Worm (Caenorhabditis elegans): Measurements from ENCODE around the gene ccdc-47.

ccdc-47 gene

DNA sequence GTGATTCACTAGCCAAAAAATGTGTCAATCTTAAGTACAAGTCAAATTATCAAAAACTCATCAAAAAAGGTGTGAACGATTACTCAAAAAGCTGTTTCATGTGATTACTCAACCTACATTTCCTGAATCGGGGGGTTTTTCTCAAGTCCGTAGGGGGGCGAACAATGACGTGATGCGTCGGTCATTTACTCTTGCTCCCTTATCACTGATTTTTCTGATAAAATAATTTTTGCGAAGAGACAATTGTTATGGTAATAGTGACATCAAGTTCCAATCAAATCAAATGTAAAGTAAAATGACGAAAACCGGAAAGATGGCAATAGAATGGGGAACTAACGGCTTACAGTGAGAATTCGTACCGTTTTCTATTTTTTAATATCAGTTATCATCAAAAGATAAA lies 22.8 kb upstream of the ccdc-47 start:
- no peak for TF ChIP-seq unc-62 (GFP tag; optimal IDR thresholded peaks at IDR 0.05)

DNA sequence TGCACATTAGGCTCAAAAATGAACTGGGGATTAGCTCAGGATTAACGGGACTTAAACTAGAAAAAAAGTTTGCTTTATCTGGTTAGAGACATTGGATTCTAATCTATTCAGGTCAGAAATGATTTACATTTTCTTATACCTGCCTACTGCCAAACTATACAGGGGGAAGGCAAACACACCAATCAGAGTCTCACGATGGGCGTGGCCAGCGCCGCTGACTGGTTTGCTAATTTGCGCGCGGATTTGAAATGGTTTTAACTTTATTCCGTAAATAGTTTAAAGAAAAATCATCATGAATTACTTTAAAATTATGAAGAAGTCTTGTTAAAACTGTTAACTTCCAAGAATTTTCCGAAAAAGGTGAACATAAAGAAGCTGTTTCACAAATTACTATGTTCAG lies 18.4 kb upstream of the ccdc-47 start:
- TF ChIP-seq unc-62 (GFP tag; optimal IDR thresholded peaks at IDR 0.05), result no peak

DNA sequence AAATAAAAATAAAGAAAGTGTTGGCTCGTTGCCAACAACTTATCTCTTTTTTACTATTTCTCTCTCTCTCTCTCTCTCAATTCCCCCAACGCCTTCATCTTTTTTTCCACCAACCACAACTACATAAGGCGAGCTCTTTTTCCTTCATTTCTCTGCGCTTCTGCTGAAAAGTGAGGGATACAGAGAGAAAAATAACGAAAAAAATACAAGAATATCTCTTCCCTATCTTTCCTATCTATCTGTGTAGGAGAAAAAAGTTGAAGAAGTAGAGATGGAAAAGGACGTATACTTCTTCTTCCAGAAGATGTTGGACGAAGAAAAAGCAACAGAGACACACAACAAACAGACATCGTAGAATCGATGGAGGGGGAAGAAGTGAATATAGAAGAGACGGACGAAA lies 17.9 kb upstream of the ccdc-47 start:
- no peak for TF ChIP-seq unc-62 (GFP tag; optimal IDR thresholded peaks at IDR 0.05)

DNA sequence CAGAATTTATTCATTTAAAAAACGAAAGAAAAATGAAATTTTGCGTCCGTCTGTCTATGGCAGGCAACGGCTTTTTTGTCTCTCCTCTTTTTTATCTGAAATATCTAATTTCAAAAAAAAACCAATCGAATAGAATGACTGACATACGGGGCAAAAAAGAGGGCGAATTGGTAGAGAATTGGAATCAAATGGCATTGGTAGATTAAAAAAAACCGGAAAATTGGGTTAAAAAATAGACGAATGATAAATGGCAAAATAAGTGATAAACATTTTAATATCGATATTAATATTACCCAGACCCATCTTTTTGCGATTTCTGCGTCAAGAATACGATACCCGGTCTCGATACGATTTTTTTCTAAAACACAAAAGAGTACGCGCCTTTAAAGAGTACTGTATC lies 15.2 kb upstream of the ccdc-47 start, which contains the start of gene tir-1:
Gene tir-1, minus strand, starts transcription at position 101 of the 400 bp plus-strand sequence.
- TF ChIP-seq unc-62 (GFP tag; optimal IDR thresholded peaks at IDR 0.05), result no peak

ce11 chrIII:3902588-3903325 lies 14.0 kb upstream of the ccdc-47 start:
- TF ChIP-seq unc-62 (GFP tag; optimal IDR thresholded peaks at IDR 0.05), result no peak

- TF ChIP-seq unc-62 (GFP tag; optimal IDR thresholded peaks at IDR 0.05), result no peak
These were observed 10.3 kb upstream of the ccdc-47 start for ce11 chrIII:3906481-3906880.

- no peak for TF ChIP-seq unc-62 (GFP tag; optimal IDR thresholded peaks at IDR 0.05)
These were observed 9.2 kb upstream of the ccdc-47 start, which contains the start of gene mmcm-1 for ce11 chrIII:3907587-3907986. TSS of gene mmcm-1 (minus strand) at chrIII:3907687.

DNA sequence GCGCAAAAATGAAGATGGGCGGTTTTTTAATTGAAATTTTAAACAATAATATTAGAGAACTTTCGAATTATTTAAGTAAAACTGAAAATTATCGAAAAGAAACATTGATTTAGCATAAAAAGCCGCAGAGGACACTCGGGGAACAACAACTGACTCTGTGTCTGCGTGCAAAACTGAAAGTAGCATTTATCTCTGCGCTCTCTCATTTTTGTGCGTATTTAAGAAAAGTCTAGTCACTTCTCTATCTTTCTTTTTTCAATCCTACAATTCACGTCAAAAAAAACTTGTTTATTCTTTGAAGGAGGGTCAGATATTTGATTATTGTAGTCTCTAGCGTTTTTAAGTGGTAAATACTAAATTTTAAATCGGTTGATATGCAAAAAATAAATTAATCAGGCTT lies 8.6 kb upstream of the ccdc-47 start:
- no peak for TF ChIP-seq unc-62 (GFP tag; optimal IDR thresholded peaks at IDR 0.05)

DNA sequence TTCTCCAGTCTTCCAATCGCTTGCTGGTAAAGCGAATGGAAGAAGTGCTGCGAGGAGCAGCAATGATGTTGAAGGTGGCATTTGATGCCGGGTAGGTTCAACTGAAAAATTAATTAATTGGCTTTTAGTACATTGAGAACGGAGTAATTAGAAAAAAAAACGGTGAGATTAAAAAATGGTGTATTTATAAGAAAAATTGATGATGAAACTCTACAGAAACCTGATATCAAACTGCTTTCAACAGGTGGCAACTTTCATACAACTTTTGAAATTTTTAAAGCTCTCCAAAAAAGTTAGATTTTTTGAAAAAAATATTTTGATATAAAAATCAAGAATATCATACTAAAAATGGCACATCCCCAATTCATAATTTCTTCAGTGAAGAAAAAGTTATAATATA lies 2.7 kb upstream of the ccdc-47 start, which contains the start of gene pat-3:
Gene pat-3, minus strand, starts transcription at position 101 of the 400 bp plus-strand sequence.
- no peak for TF ChIP-seq unc-62 (GFP tag; optimal IDR thresholded peaks at IDR 0.05)

DNA sequence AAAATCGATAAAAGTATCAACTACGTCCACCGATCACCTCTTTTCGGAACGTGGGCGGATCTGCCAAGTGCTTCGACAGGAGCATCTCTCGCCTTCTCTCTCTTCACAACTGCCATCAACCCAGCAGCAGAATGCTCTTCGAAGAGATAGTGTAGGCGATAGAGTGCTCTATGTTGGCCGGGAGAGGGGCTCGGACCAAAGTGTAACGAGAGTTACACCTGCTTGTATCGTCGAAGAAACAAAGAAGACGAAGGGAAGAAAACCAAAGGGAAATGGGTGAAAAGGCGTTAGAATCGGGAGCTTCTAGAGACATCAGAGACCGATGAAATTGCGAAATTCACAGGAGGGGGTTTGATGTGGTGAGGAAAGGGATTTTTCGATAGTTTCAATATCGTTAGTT lies 1.9 kb upstream of the ccdc-47 start:
- TF ChIP-seq unc-62 (GFP tag; optimal IDR thresholded peaks at IDR 0.05), result no peak

- no peak for TF ChIP-seq unc-62 (GFP tag; optimal IDR thresholded peaks at IDR 0.05)
These were observed 1.1 kb upstream of the ccdc-47 start for ce11 chrIII:3915705-3916104.

- TF ChIP-seq unc-62 (GFP tag; optimal IDR thresholded peaks at IDR 0.05), result no peak
These were observed 1.8 kb downstream of the ccdc-47 start, which contains the start of gene ZK1058.3 for ce11 chrIII:3918569-3918968. TSS of gene ZK1058.3 (plus strand) at chrIII:3918869.

ce11 chrIII:3921646-3922328 lies 5.0 kb downstream of the ccdc-47 start, which contains the start of the genes metl-6 and nit-1:
TSS of gene metl-6 (minus strand) at chrIII:3921711.
TSS of gene nit-1 (plus strand) at chrIII:3922207.
- no peak for TF ChIP-seq unc-62 (GFP tag; optimal IDR thresholded peaks at IDR 0.05)

DNA sequence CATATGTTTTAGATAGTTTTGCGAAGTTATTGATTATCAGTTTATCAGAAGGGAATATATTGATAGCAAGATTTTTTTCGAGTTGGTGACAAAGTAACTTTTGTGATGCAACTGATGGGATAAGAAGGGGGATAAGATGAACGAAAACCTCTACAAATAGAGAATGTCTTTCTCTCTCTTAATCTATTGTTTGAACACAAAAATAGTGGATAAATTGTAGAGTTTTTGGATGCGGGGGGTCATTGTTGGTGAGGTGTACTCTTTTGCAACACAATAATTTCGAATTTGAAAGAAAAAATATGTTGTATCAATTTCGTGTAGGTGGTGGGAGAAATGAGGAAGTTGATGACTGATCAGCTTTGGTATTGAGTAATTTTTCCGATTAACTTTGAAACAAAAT lies 9.3 kb downstream of the ccdc-47 start, which contains the start of gene ZK1058.9:
Gene ZK1058.9, minus strand, starts transcription at position 101 of the 400 bp plus-strand sequence.
- TF ChIP-seq unc-62 (GFP tag; optimal IDR thresholded peaks at IDR 0.05), result no peak

- no peak for TF ChIP-seq unc-62 (GFP tag; optimal IDR thresholded peaks at IDR 0.05)
These were observed 10.0 kb downstream of the ccdc-47 start for ce11 chrIII:3926801-3927200.

ce11 chrIII:3927450-3927849 lies 10.7 kb downstream of the ccdc-47 start:
- TF ChIP-seq unc-62 (GFP tag; optimal IDR thresholded peaks at IDR 0.05), result no peak

DNA sequence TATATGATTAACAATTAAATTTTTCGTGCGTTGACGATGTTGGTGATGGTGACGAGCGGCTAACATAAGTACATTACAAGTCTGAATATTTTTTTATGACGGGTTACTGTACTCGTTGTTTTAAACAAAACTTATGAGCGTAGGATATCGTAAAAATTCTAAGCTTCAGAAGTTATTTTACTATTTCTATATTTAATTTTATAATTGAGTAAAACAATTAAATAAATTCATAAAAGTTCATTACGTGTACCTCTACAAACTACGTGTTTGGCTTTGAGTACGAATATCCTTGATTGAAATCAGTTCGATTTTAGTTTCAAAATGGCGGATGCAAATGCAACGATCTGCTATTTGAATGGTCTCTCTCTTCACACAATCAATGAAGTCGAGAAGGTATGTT lies 11.4 kb downstream of the ccdc-47 start, which contains the start of gene F37A8.1:
Gene F37A8.1, plus strand, starts transcription at position 301 of the 400 bp plus-strand sequence.
- no peak for TF ChIP-seq unc-62 (GFP tag; optimal IDR thresholded peaks at IDR 0.05)
